Worm (Caenorhabditis elegans) whole organism, dauer: Measurements from ENCODE around the gene elf-1.
"Not testable (repeated sequence)": the region's sequence is repeated elsewhere in the genome, so short reads cannot be mapped to it uniquely, and the experiment has no call there.

ENCODE experiments used
- unc-62 ChIP-seq: sonication (generic microtip); optimal IDR thresholded peaks from 2 replicates; lab custom pipeline; 2017; ENCODE audit warnings: missing biosample characterization, missing genetic modification reagents, missing genetic modification characterization

The elf-1 gene

ce11 chrIII:688869-689268, at the start of gene elf-1:
elf-1 (plus strand) TSS chrIII:689169.
- TF ChIP-seq unc-62 (GFP tag; lab: Kevin White, UChicago), result not testable (repeated sequence)

ce11 chrIII:640198-640803, 48.7 kb upstream of the elf-1 start, which contains the start of the genes tag-266 and tag-267:
tag-266 (minus strand) TSS chrIII:640226.
tag-267 (plus strand) TSS chrIII:640790.
- no peak for TF ChIP-seq unc-62 (GFP tag; lab: Kevin White, UChicago)

ce11 chrIII:641759-642158, 47.2 kb upstream of the elf-1 start, which contains the start of gene W06E11.1:
W06E11.1 (plus strand) TSS chrIII:642059.
- no peak for TF ChIP-seq unc-62 (GFP tag; lab: Kevin White, UChicago)

ce11 chrIII:644660-645059, 44.3 kb upstream of the elf-1 start:
- no peak for TF ChIP-seq unc-62 (GFP tag; lab: Kevin White, UChicago)

ce11 chrIII:646454-646853, 42.5 kb upstream of the elf-1 start, which contains the start of gene orai-1:
orai-1 (plus strand) TSS chrIII:646754.
- no peak for TF ChIP-seq unc-62 (GFP tag; lab: Kevin White, UChicago)

ce11 chrIII:647248-647647, 41.7 kb upstream of the elf-1 start:
- no peak for TF ChIP-seq unc-62 (GFP tag; lab: Kevin White, UChicago)

- TF ChIP-seq unc-62 (GFP tag; lab: Kevin White, UChicago), result no peak
These were observed 39.0 kb upstream of the elf-1 start for ce11 chrIII:649935-650334.

- no peak for TF ChIP-seq unc-62 (GFP tag; lab: Kevin White, UChicago)
These were observed 38.4 kb upstream of the elf-1 start for ce11 chrIII:650539-650938.

ce11 chrIII:651587-651986, 37.4 kb upstream of the elf-1 start:
- TF ChIP-seq unc-62 (GFP tag; lab: Kevin White, UChicago), result no peak

ce11 chrIII:654365-654764, 34.6 kb upstream of the elf-1 start:
- TF ChIP-seq unc-62 (GFP tag; lab: Kevin White, UChicago), result no peak

- TF ChIP-seq unc-62 (GFP tag; lab: Kevin White, UChicago), result no peak
These were observed 32.3 kb upstream of the elf-1 start for ce11 chrIII:656660-657059.

ce11 chrIII:657241-657640, 31.7 kb upstream of the elf-1 start:
- TF ChIP-seq unc-62 (GFP tag; lab: Kevin White, UChicago), result no peak

- TF ChIP-seq unc-62 (GFP tag; lab: Kevin White, UChicago), result no peak
These were observed 30.6 kb upstream of the elf-1 start, which contains the start of gene C09F5.1 for ce11 chrIII:658357-658756. C09F5.1 (plus strand) TSS chrIII:658709.

- TF ChIP-seq unc-62 (GFP tag; lab: Kevin White, UChicago), result no peak
These were observed 23.7 kb upstream of the elf-1 start, which contains the start of gene C09F5.3 for ce11 chrIII:665173-665757. C09F5.3 (minus strand) TSS chrIII:665266.

- no peak for TF ChIP-seq unc-62 (GFP tag; lab: Kevin White, UChicago)
These were observed 20.6 kb upstream of the elf-1 start, which contains the start of gene W02B3.3 for ce11 chrIII:668303-668893. W02B3.3 (minus strand) TSS chrIII:668433.

- TF ChIP-seq unc-62 (GFP tag; lab: Kevin White, UChicago), result no peak
These were observed 18.0 kb upstream of the elf-1 start for ce11 chrIII:670994-671393.
